Fruit fly (Drosophila melanogaster): ENCODE data around the gene CG42827.

dm6 chr3R:23401519-23401918, 28.8 kb downstream of the CG42827 start:
- TF ChIP-seq CG11902 (GFP tag; optimal IDR thresholded peaks at IDR 0.05) (no peak), salr (GFP tag; optimal IDR thresholded peaks at IDR 0.05) (no peak), Hr38 (GFP tag; optimal IDR thresholded peaks at IDR 0.05) (no peak), Lpt (GFP tag; optimal IDR thresholded peaks at IDR 0.05) (no peak), dsx (GFP tag; optimal IDR thresholded peaks at IDR 0.05; ENCODE audit: poor library complexity, severe bottlenecking) (no peak)
